Worm (Caenorhabditis elegans) whole organism, late embryonic: Measurements from ENCODE around the gene srbc-44.

Source experiments
- F13H6.1 ChIP-seq: sonication (generic microtip); optimal IDR thresholded peaks from 2 replicates; lab custom pipeline; 2016; ENCODE audit warnings: missing genetic modification characterization, missing compliant biosample characterization
- K09A11.1 ChIP-seq: sonication (generic microtip); optimal IDR thresholded peaks from 2 replicates; lab custom pipeline; 2017; ENCODE audit warnings: antibody characterized with exemption, mild to moderate bottlenecking, missing genetic modification characterization, missing compliant biosample characterization; ENCODE audit not compliant: insufficient read depth
- T23F11.4 ChIP-seq: fragments of 200-800 bp; sonication (Bioruptor generic); optimal IDR thresholded peaks from 2 replicates; lab custom pipeline; 2018; ENCODE audit warnings: mild to moderate bottlenecking, missing genetic modification characterization, missing compliant biosample characterization
- ceh-14 ChIP-seq: sonication (generic microtip); optimal IDR thresholded peaks from 2 replicates; lab custom pipeline; 2016; ENCODE audit warnings: missing genotype, missing genetic modification characterization, missing compliant biosample characterization
- ceh-19 ChIP-seq: fragments of 200-800 bp; sonication (Bioruptor generic); optimal IDR thresholded peaks from 2 replicates; lab custom pipeline; 2018; ENCODE audit warnings: mild to moderate bottlenecking, missing genetic modification characterization, missing compliant biosample characterization
- ceh-2 ChIP-seq: sonication (generic microtip); optimal IDR thresholded peaks from 2 replicates; lab custom pipeline; 2016; ENCODE audit warnings: missing genotype, missing genetic modification characterization, missing compliant biosample characterization
- ceh-24 ChIP-seq: sonication (generic microtip); optimal IDR thresholded peaks from 2 replicates; lab custom pipeline; 2016; ENCODE audit warnings: mild to moderate bottlenecking, missing genetic modification characterization, missing compliant biosample characterization
- ceh-30 ChIP-seq: fragments of 150-350 bp; optimal IDR thresholded peaks from 2 replicates; lab custom pipeline; 2014; ENCODE audit warnings: missing biosample characterization, missing genetic modification characterization
- ceh-34 ChIP-seq: sonication (generic microtip); optimal IDR thresholded peaks from 2 replicates; lab custom pipeline; 2016; ENCODE audit warnings: mild to moderate bottlenecking, missing genetic modification characterization, missing compliant biosample characterization
- ceh-45 ChIP-seq: fragments of 200-800 bp; sonication (Bioruptor generic); IDR thresholded peaks from 2 replicates; pipeline ENCODE4 v1.3.6; 2022; ENCODE audit warnings: missing genetic modification reagents, missing genetic modification characterization, missing compliant biosample characterization
- ceh-48 ChIP-seq: sonication (generic microtip); optimal IDR thresholded peaks from 2 replicates; lab custom pipeline; 2016; ENCODE audit warnings: missing genetic modification characterization, inconsistent platforms, missing compliant biosample characterization
- ceh-6 ChIP-seq: fragments of 200-800 bp; sonication (Bioruptor generic); optimal IDR thresholded peaks from 2 replicates; lab custom pipeline; 2018; ENCODE audit warnings: mild to moderate bottlenecking, missing genetic modification characterization, missing compliant biosample characterization
- che-1 ChIP-seq: sonication (generic microtip); optimal IDR thresholded peaks from 2 replicates; lab custom pipeline; 2016; ENCODE audit warnings: mild to moderate bottlenecking, missing genetic modification characterization, missing compliant biosample characterization
- dve-1 ChIP-seq: sonication (generic microtip); optimal IDR thresholded peaks from 2 replicates; lab custom pipeline; 2017; ENCODE audit warnings: antibody characterized with exemption, mild to moderate bottlenecking, missing genetic modification characterization, missing compliant biosample characterization
- ets-4 ChIP-seq: sonication (generic microtip); optimal IDR thresholded peaks from 2 replicates; lab custom pipeline; 2016; ENCODE audit warnings: missing genetic modification characterization, missing compliant biosample characterization
- fax-1 ChIP-seq: sonication (generic microtip); optimal IDR thresholded peaks from 2 replicates; lab custom pipeline; 2016; ENCODE audit warnings: missing genotype, missing genetic modification characterization, missing compliant biosample characterization
- gmeb-2 ChIP-seq: sonication (generic microtip); optimal IDR thresholded peaks from 2 replicates; lab custom pipeline; 2016; ENCODE audit warnings: missing genetic modification characterization, inconsistent platforms, missing compliant biosample characterization
- hlh-15 ChIP-seq: sonication (generic microtip); optimal IDR thresholded peaks from 2 replicates; lab custom pipeline; 2016; ENCODE audit warnings: missing genetic modification characterization, missing compliant biosample characterization
- lim-6 ChIP-seq: sonication (generic microtip); optimal IDR thresholded peaks from 2 replicates; lab custom pipeline; 2016; ENCODE audit warnings: missing genetic modification characterization, missing compliant biosample characterization
- lin-11 ChIP-seq: fragments of 200-800 bp; sonication (Bioruptor generic); optimal IDR thresholded peaks from 2 replicates; lab custom pipeline; 2018; ENCODE audit warnings: mild to moderate bottlenecking, missing genetic modification characterization, missing compliant biosample characterization
- madf-2 ChIP-seq: sonication (generic microtip); optimal IDR thresholded peaks from 2 replicates; lab custom pipeline; 2017; ENCODE audit warnings: missing genetic modification characterization, missing compliant biosample characterization
- nfya-1 ChIP-seq: sonication (generic microtip); optimal IDR thresholded peaks from 2 replicates; lab custom pipeline; 2017; ENCODE audit warnings: missing genetic modification characterization, mild to moderate bottlenecking, missing compliant biosample characterization, antibody characterized with exemption, moderate library complexity
- npax-4 ChIP-seq: sonication (generic microtip); optimal IDR thresholded peaks from 2 replicates; lab custom pipeline; 2016; ENCODE audit warnings: missing genetic modification characterization, missing compliant biosample characterization
- pag-3 ChIP-seq: sonication (generic microtip); optimal IDR thresholded peaks from 2 replicates; lab custom pipeline; 2016; ENCODE audit warnings: missing compliant biosample characterization, missing genetic modification characterization, borderline replicate concordance
- pat-9 ChIP-seq: fragments of 200-800 bp; sonication (Bioruptor generic); optimal IDR thresholded peaks from 2 replicates; lab custom pipeline; 2018; ENCODE audit warnings: mild to moderate bottlenecking, missing genetic modification characterization, moderate library complexity, missing compliant biosample characterization
- pax-1 ChIP-seq: fragments of 150-350 bp; optimal IDR thresholded peaks from 2 replicates; lab custom pipeline; 2014; ENCODE audit warnings: missing biosample characterization, missing genetic modification characterization
- pqm-1 ChIP-seq: sonication (generic microtip); optimal IDR thresholded peaks from 2 replicates; lab custom pipeline; 2016; ENCODE audit warnings: missing genetic modification characterization, missing compliant biosample characterization
- rnt-1 ChIP-seq: sonication (generic microtip); optimal IDR thresholded peaks from 2 replicates; lab custom pipeline; 2016; ENCODE audit warnings: missing genetic modification characterization, missing compliant biosample characterization
- sdc-2 ChIP-seq: sonication (generic microtip); optimal IDR thresholded peaks from 2 replicates; lab custom pipeline; 2016; ENCODE audit warnings: missing genotype, missing genetic modification characterization, missing compliant biosample characterization
- sox-4 ChIP-seq: sonication (generic microtip); optimal IDR thresholded peaks from 2 replicates; lab custom pipeline; 2017; ENCODE audit warnings: mild to moderate bottlenecking, missing genetic modification characterization, inconsistent platforms, missing compliant biosample characterization
- tbx-2 ChIP-seq: sonication (generic microtip); optimal IDR thresholded peaks from 2 replicates; lab custom pipeline; 2016; ENCODE audit warnings: missing genetic modification characterization, missing compliant biosample characterization
- tbx-7 ChIP-seq: sonication (generic microtip); optimal IDR thresholded peaks from 2 replicates; lab custom pipeline; 2016; ENCODE audit warnings: missing genotype, missing genetic modification characterization, missing compliant biosample characterization
- ttx-3 ChIP-seq: sonication (generic microtip); optimal IDR thresholded peaks from 2 replicates; lab custom pipeline; 2016; ENCODE audit warnings: missing genetic modification reagents, missing genetic modification characterization, missing compliant biosample characterization
- unc-3 ChIP-seq, 2 experiments: fragments of 200-800 bp in 1 of 2; sonication (Bioruptor generic) in 1 of 2; sonication (generic microtip) in 1 of 2; conservative IDR thresholded peaks in 1 of 2; optimal IDR thresholded peaks in 1 of 2; 2 replicates each; pipeline versions ENCODE4 v1.3.6 to Lab custom; 2016 to 2022; ENCODE audit warnings: missing compliant biosample characterization in 2 of 2, missing genetic modification characterization in 2 of 2, missing genetic modification reagents in 1 of 2
- ztf-16 ChIP-seq: sonication (generic microtip); optimal IDR thresholded peaks from 2 replicates; lab custom pipeline; 2017; ENCODE audit warnings: missing genetic modification characterization, missing compliant biosample characterization

Gene srbc-44

ce11 chrV:12780248-12780647 lies 8.1 kb downstream of the srbc-44 start (continued):
- TF ChIP-seq K09A11.1 = peak; percentile 68
- TF ChIP-seq lin-11 (tag; lab: Kevin White, UChicago) = peak; percentile 86
- TF ChIP-seq ceh-19 (GFP tag; lab: Kevin White, UChicago) = peak; percentile 95
- peak; percentile 92 for TF ChIP-seq ceh-6
- TF ChIP-seq ceh-24 (tag; lab: Kevin White, UChicago) = peak; percentile 47
- TF ChIP-seq npax-4 = peak; percentile 76
- TF ChIP-seq pag-3 (tag; lab: Kevin White, UChicago) = peak; percentile 71
- peak; percentile 90 for TF ChIP-seq che-1 (tag; lab: Kevin White, UChicago)
- peak; percentile 78 for TF ChIP-seq pqm-1 (tag; lab: Kevin White, UChicago)
- peak; percentile 69 for TF ChIP-seq rnt-1
- peak; percentile 91 for TF ChIP-seq madf-2 (tag; lab: Kevin White, UChicago)
- peak; percentile 38 for TF ChIP-seq ceh-30 (tag; lab: Kevin White, UChicago)
- TF ChIP-seq ceh-48 (tag; lab: Kevin White, UChicago) = peak; percentile 77
- TF ChIP-seq ets-4 (tag; lab: Kevin White, UChicago) = peak; percentile 48
- peak; percentile 81 for TF ChIP-seq F13H6.1 (tag; lab: Kevin White, UChicago)
- TF ChIP-seq pax-1 (tag; lab: Kevin White, UChicago) = peak; percentile 7

ce11 chrV:12773852-12774251 lies 14.5 kb downstream of the srbc-44 start:
- no peak for TF ChIP-seq hlh-15 (tag; lab: Kevin White, UChicago)
- TF ChIP-seq T23F11.4 (GFP tag; lab: Kevin White, UChicago) = no peak
- TF ChIP-seq K09A11.1 = no peak
- TF ChIP-seq sox-4 = no peak
- TF ChIP-seq gmeb-2 (tag; lab: Kevin White, UChicago) = no peak
- TF ChIP-seq sdc-2 (tag; lab: Kevin White, UChicago) = no peak
- TF ChIP-seq ceh-24 (tag; lab: Kevin White, UChicago) = no peak
- no peak for TF ChIP-seq pag-3 (tag; lab: Kevin White, UChicago)
- TF ChIP-seq madf-2 (tag; lab: Kevin White, UChicago) = no peak
- TF ChIP-seq tbx-2 (tag; lab: Kevin White, UChicago) = no peak
- TF ChIP-seq pat-9 (tag; lab: Kevin White, UChicago) = no peak
- no peak for TF ChIP-seq pax-1 (tag; lab: Kevin White, UChicago)
- TF ChIP-seq lin-11 (tag; lab: Kevin White, UChicago) = no peak
- TF ChIP-seq dve-1 = no peak
- TF ChIP-seq, all 69 proteins: peak for 0

- no peak for TF ChIP-seq ztf-16 (tag; lab: Kevin White, UChicago)
- no peak for TF ChIP-seq dve-1
- no peak for TF ChIP-seq ceh-34 (tag; lab: Kevin White, UChicago)
- TF ChIP-seq ceh-2 (tag; lab: Kevin White, UChicago) = no peak
- TF ChIP-seq ceh-14 (tag; lab: Kevin White, UChicago) = no peak
- no peak for TF ChIP-seq fax-1
- no peak for TF ChIP-seq lim-6 (tag; lab: Kevin White, UChicago)
Measured at ce11 chrV:12773222-12773621, 15.1 kb downstream of the srbc-44 start, which contains the start of gene ZC455.1. Gene ZC455.1 (plus strand): TSS chrV:12773522.

ce11 chrV:12768946-12769345 lies 19.4 kb downstream of the srbc-44 start, which contains the start of gene srt-43:
Gene srt-43 (plus strand): TSS chrV:12769246.
- TF ChIP-seq ttx-3 (tag; lab: Kevin White, UChicago) (no peak), unc-3 (GFP tag; conservative IDR thresholded peaks at IDR 0.05; lab: Robert Waterston, UW) (no peak), unc-3 (tag; optimal IDR thresholded peaks at IDR 0.05; lab: Kevin White, UChicago) (no peak)

DNA sequence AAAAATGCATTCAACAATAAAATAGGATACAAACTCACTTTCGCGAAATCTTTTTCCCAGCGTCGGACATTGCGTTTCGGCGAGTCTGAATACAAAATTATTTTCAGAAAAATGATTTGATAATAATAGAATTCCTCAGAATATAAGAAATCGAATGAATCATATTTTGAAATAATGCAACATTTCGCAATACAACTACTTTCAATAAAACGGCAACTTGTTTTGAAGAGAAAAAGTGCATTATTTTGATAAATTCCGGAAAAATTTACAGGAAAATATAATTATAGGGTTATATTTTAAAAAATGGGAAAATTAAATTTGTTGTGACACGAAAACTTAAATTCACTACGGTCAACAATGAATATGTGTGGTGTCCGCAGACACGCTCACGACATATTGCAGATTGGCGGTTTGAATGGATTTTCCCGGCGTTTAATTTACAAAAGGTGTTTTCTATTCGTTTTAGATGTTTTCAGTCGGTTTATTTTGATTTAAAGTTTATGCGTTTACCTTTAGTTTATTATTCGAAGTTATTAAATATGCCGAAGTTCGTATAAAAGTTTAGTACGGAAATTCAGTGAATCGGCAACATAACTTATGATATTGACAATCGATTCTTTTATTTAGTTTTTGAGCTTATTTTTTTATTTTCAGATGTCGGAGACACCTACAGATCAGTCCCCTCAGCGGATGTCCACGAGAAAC lies 24.9 kb downstream of the srbc-44 start, which contains the start of the genes abcf-1 and scc-3:
abcf-1 (minus strand) TSS at position 85 of the 705 bp plus-strand sequence.
scc-3 (plus strand) TSS at position 655 of the 705 bp plus-strand sequence.
- TF ChIP-seq ceh-2 (tag; lab: Kevin White, UChicago) = no peak
- TF ChIP-seq nfya-1 (tag; lab: Kevin White, UChicago) = peak; percentile 11
- TF ChIP-seq unc-3 (GFP tag; conservative IDR thresholded peaks at IDR 0.05; lab: Robert Waterston, UW) = no peak
- no peak for TF ChIP-seq unc-3 (tag; optimal IDR thresholded peaks at IDR 0.05; lab: Kevin White, UChicago)
- TF ChIP-seq ceh-45 = no peak
- no peak for TF ChIP-seq tbx-7 (tag; lab: Kevin White, UChicago)
- no peak for TF ChIP-seq che-1 (tag; lab: Kevin White, UChicago)
